Worm (Caenorhabditis elegans) whole organism, L1 larva: ENCODE measurements around the gene gnrr-5.
A peak's percentile ranks its signal among the peaks of the same experiment; 100 is the strongest.

Experiments
- C16A3.4 ChIP-seq: fragments of 150-350 bp; optimal IDR thresholded peaks from 2 replicates; lab custom pipeline; 2014; ENCODE audit warnings: missing biosample characterization, missing genetic modification characterization
- Y116A8C.19 ChIP-seq: sonication (generic microtip); optimal IDR thresholded peaks from 2 replicates; lab custom pipeline; 2016; ENCODE audit warnings: missing compliant biosample characterization, missing genetic modification characterization, borderline replicate concordance
- aha-1 ChIP-seq: fragments of 150-350 bp; optimal IDR thresholded peaks from 2 replicates; lab custom pipeline; 2014; ENCODE audit warnings: missing biosample characterization, missing genetic modification characterization
- aly-2 ChIP-seq: fragments of 150-350 bp; optimal IDR thresholded peaks from 2 replicates; lab custom pipeline; 2014; ENCODE audit warnings: missing biosample characterization, missing genetic modification characterization
- blmp-1 ChIP-seq: fragments of 150-350 bp; optimal IDR thresholded peaks from 2 replicates; lab custom pipeline; 2014; ENCODE audit warnings: missing biosample characterization, missing genetic modification characterization
- ceh-8 ChIP-seq: fragments of 200-800 bp; sonication (Bioruptor generic); optimal IDR thresholded peaks from 2 replicates; lab custom pipeline; 2018; ENCODE audit warnings: mild to moderate bottlenecking, missing genetic modification characterization, moderate library complexity, missing compliant biosample characterization
- ceh-90 ChIP-seq: sonication (generic microtip); optimal IDR thresholded peaks from 2 replicates; lab custom pipeline; 2016; ENCODE audit warnings: missing genetic modification characterization, missing compliant biosample characterization
- dpl-1 ChIP-seq, 3 experiments: fragments of 150-350 bp in 2 of 3; sonication (generic microtip) in 1 of 3; optimal IDR thresholded peaks; 2 replicates each; lab custom pipeline; 2014 to 2017; ENCODE audit warnings: missing biosample characterization in 3 of 3, missing genetic modification characterization in 3 of 3, missing genetic modification reagents in 3 of 3
- dsc-1 ChIP-seq: sonication (generic microtip); optimal IDR thresholded peaks from 2 replicates; lab custom pipeline; 2016; ENCODE audit warnings: mild to moderate bottlenecking, missing genetic modification characterization, missing compliant biosample characterization
- efl-1 ChIP-seq, 4 experiments: fragments of 150-350 bp; optimal IDR thresholded peaks in 3 of 4; peaks in 1 of 4; 1 replicate in 1 of 4; 2 replicates in 3 of 4; lab custom pipeline; 2014; ENCODE audit warnings: missing biosample characterization in 2 of 4, missing genetic modification characterization in 2 of 4, missing genetic modification reagents in 2 of 4
- egl-27 ChIP-seq, 2 experiments: fragments of 150-350 bp in 1 of 2; sonication (generic microtip); optimal IDR thresholded peaks; 3 replicates each; lab custom pipeline; 2017 to 2018; ENCODE audit warnings: missing biosample characterization in 2 of 2, missing genetic modification characterization in 2 of 2, missing genetic modification reagents in 2 of 2
- ets-5 ChIP-seq: fragments of 200-800 bp; sonication (Bioruptor generic); IDR thresholded peaks from 2 replicates; pipeline ENCODE4 v1.3.6; 2022; ENCODE audit warnings: missing genetic modification characterization, missing compliant biosample characterization
- fkh-10 ChIP-seq: sonication (generic microtip); optimal IDR thresholded peaks from 2 replicates; lab custom pipeline; 2017; ENCODE audit warnings: missing biosample characterization, missing genetic modification reagents, missing genetic modification characterization
- hlh-4 ChIP-seq: sonication (generic microtip); optimal IDR thresholded peaks from 2 replicates; lab custom pipeline; 2016; ENCODE audit warnings: mild to moderate bottlenecking, missing genetic modification characterization, missing compliant biosample characterization
- irx-1 ChIP-seq: sonication (generic microtip); optimal IDR thresholded peaks from 2 replicates; lab custom pipeline; 2016; ENCODE audit warnings: missing genetic modification characterization, missing compliant biosample characterization
- jun-1 ChIP-seq: fragments of 150-350 bp; optimal IDR thresholded peaks from 2 replicates; lab custom pipeline; 2014; ENCODE audit warnings: missing biosample characterization, missing genetic modification reagents, missing genetic modification characterization
- lin-35 ChIP-seq, 2 experiments: fragments of 150-350 bp; optimal IDR thresholded peaks; 2 replicates each; lab custom pipeline; 2014; ENCODE audit warnings: missing biosample characterization in 2 of 2, missing genetic modification characterization in 2 of 2, missing genetic modification reagents in 2 of 2
- lin-39 ChIP-seq: fragments of 150-350 bp; optimal IDR thresholded peaks from 2 replicates; lab custom pipeline; 2014; ENCODE audit warnings: missing biosample characterization, missing genetic modification reagents, missing genetic modification characterization
- lsy-2 ChIP-seq, 2 experiments: fragments of 150-350 bp; optimal IDR thresholded peaks; 2 replicates each; lab custom pipeline; 2014; ENCODE audit warnings: missing biosample characterization in 2 of 2, missing genetic modification characterization in 2 of 2
- mep-1 ChIP-seq: fragments of 150-350 bp; optimal IDR thresholded peaks from 2 replicates; lab custom pipeline; 2014; ENCODE audit warnings: missing biosample characterization, missing genetic modification characterization
- nhr-11 ChIP-seq: fragments of 150-350 bp; optimal IDR thresholded peaks from 2 replicates; lab custom pipeline; 2014; ENCODE audit warnings: missing biosample characterization, missing genetic modification characterization
- nhr-20 ChIP-seq: sonication (generic microtip); optimal IDR thresholded peaks from 2 replicates; lab custom pipeline; 2016; ENCODE audit warnings: mild to moderate bottlenecking, missing genetic modification characterization, missing compliant biosample characterization
- nhr-237 ChIP-seq: fragments of 150-350 bp; optimal IDR thresholded peaks from 2 replicates; lab custom pipeline; 2014; ENCODE audit warnings: missing biosample characterization, missing genetic modification characterization
- nhr-47 ChIP-seq: sonication (generic microtip); optimal IDR thresholded peaks from 2 replicates; lab custom pipeline; 2016; ENCODE audit warnings: mild to moderate bottlenecking, missing genetic modification characterization, moderate library complexity, missing compliant biosample characterization
- pag-3 ChIP-seq: sonication (generic microtip); optimal IDR thresholded peaks from 2 replicates; lab custom pipeline; 2017; ENCODE audit warnings: missing genetic modification characterization, mild to moderate bottlenecking, missing compliant biosample characterization, antibody characterized with exemption, borderline replicate concordance; ENCODE audit not compliant: insufficient read depth
- snpc-4 ChIP-seq: fragments of 150-350 bp; optimal IDR thresholded peaks from 2 replicates; lab custom pipeline; 2014; ENCODE audit warnings: missing biosample characterization, missing genetic modification characterization
- sup-37 ChIP-seq: fragments of 200-800 bp; sonication (Bioruptor generic); optimal IDR thresholded peaks from 2 replicates; lab custom pipeline; 2018; ENCODE audit warnings: mild to moderate bottlenecking, missing genetic modification characterization, missing compliant biosample characterization
- tlp-1 ChIP-seq: fragments of 150-350 bp; optimal IDR thresholded peaks from 2 replicates; lab custom pipeline; 2014; ENCODE audit warnings: missing biosample characterization, missing genetic modification characterization

gnrr-5 gene

DNA sequence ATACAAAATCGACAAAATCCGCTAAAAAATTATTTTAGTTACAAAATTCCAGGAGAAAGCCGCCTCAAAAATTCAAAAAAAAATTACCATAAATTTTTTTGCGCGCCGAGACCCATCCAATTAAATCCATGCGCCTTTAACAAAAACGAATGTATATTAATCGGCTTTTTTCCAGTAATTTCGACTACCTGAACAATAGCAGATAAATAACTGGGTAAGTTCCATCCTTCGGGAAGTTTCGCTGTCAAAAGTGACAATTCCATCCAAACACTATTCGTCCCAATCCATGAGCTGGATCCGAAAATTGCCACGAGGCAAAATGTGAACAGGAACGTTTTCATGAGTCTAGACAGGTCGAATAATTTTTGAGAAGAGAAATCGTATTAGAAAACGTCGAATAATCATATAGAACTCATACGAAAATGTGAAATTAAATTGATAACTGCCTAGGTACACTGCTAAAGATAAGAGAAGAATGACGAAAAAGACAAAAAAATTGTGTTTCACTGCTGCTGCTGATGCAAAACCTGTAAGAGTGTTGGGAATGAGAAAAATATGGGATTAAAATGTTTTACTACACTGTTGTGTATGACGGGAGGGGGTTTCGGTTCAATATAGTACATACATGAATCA, 11.7 kb downstream of the gnrr-5 start, which contains the start of gene rft-1:
Gene rft-1 (minus strand): TSS at position 475 of the 633 bp plus-strand sequence.
- TF ChIP-seq nhr-20 (tag; lab: Kevin White, UChicago), result peak; percentile 23
- no peak for TF ChIP-seq lin-39
- no peak for TF ChIP-seq efl-1 (optimal IDR thresholded peaks at IDR 0.05; lab: Kevin White, UChicago)
- TF ChIP-seq efl-1 (GFP tag; optimal IDR thresholded peaks at IDR 0.05 in 1 of 2; lab: Kevin White, UChicago), result peak in 1 of 2 experiments; percentile 88
- peak in 1 of 2 experiments; percentile 21 for TF ChIP-seq lin-35 (GFP tag; optimal IDR thresholded peaks at IDR 0.05; lab: Kevin White, UChicago)

DNA sequence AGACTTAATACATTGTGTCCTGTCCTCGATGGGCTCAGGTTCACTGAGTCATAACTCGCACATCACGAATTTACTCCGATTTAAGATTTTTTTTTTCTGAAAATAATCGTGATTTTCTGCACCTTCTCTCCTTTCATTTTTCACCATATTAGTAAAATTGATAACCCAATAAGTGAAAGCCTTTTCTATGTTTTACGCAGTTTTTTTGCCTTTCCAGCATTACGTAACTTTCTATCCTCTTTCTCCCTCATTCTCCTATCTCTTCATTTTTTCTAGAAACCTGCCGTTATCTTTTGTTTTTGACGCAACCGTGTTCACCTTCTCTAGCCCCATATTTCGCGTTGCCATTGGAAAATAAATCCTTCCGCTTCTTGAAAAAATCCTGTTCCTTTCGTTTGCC, 17.3 kb downstream of the gnrr-5 start:
- TF ChIP-seq aha-1 (tag; lab: Kevin White, UChicago) (no peak), blmp-1 (tag; lab: Kevin White, UChicago) (peak; percentile 59), hlh-4 (tag; lab: Kevin White, UChicago) (no peak)
- TF ChIP-seq, all 84 proteins: peak for 1

DNA sequence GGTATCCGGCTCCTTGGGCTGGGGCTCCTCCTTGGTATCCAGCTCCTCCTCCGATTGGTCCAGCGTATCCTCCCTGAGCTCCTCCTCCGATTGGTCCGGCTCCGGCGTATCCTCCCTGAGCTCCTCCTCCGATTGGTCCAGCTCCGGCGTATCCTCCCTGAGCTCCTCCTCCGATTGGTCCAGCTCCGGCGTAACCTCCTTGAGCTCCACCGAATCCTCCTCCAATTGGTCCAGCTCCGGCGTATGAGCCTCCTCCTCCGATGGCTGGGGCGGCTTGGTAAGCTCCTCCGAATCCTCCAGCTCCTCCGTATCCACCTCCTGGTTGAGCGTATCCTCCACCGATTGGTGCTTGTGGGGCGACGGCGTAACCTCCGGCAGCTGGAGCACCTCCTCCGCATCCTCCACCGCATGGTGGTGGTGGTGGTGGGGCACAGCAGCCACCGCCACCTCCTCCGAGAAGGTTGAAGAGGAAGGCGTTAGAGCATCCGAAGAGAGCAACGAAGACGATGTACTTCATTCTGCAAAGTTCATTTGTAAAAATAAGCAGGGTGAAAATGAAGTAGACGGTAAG, 19.0 kb downstream of the gnrr-5 start, which contains the start of gene Y47D7A.13:
Gene Y47D7A.13 (minus strand): TSS at position 517 of the 571 bp plus-strand sequence.
- TF ChIP-seq blmp-1 (tag; lab: Kevin White, UChicago), result no peak
- peak; percentile 52 for TF ChIP-seq ceh-8 (GFP tag; lab: Kevin White, UChicago)
- no peak for TF ChIP-seq lin-39

DNA sequence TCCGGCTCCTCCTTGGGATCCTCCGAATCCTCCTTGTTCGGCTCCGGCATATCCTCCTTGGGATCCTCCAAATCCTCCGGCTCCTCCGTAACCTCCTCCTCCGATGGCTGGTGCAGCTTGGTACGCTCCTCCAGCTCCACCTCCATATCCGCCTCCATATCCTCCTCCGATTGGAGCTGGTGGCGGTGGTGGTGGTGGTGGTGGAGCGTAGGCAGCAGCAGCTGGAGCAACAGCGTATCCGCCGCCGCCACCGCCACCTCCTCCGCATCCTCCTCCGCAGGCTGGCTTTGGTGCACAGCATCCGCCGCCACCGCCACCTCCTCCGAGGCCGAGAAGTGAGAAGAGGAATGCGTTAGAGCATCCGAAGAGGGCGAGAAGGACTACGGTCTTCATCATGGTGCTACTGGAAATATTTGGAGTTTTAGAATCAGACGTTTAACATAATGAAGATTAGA, 21.7 kb downstream of the gnrr-5 start, which contains the start of gene Y47D7A.15:
Gene Y47D7A.15 (minus strand): TSS at position 405 of the 455 bp plus-strand sequence.
- TF ChIP-seq ceh-90 (tag; lab: Kevin White, UChicago), result no peak
- no peak for TF ChIP-seq egl-27 (tag; optimal IDR thresholded peaks at IDR 0.05; lab: Kevin White, UChicago)
- no peak for TF ChIP-seq C16A3.4 (tag; lab: Kevin White, UChicago)
- peak; percentile 62 for TF ChIP-seq ceh-8 (GFP tag; lab: Kevin White, UChicago)

DNA sequence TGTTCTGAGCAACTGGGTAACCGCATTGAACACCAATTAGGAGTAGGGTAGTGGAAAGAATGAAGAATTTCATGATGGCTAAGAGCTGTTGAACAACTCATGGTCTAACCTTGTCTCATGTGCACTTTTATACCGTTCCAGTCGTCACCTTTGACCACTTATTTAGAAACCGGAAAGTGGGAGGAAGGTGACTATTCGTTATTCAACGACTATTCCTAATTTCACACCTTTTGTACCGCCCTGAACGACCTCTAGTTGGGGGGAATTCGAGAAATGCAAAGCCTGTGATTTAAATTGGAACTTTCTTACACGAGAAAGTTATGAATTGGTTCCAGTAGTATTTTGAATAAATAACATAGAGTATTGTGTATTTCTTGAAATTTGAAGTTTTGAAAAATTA, 25.0 kb downstream of the gnrr-5 start, which contains the start of gene Y47D7A.12:
Gene Y47D7A.12 (minus strand): TSS at position 101 of the 400 bp plus-strand sequence.
- TF ChIP-seq dpl-1 (GFP tag; optimal IDR thresholded peaks at IDR 0.05; lab: Kevin White, UChicago), result no peak
- no peak for TF ChIP-seq nhr-11
- no peak for TF ChIP-seq blmp-1 (tag; lab: Kevin White, UChicago)
- no peak for TF ChIP-seq ceh-8 (GFP tag; lab: Kevin White, UChicago)

DNA sequence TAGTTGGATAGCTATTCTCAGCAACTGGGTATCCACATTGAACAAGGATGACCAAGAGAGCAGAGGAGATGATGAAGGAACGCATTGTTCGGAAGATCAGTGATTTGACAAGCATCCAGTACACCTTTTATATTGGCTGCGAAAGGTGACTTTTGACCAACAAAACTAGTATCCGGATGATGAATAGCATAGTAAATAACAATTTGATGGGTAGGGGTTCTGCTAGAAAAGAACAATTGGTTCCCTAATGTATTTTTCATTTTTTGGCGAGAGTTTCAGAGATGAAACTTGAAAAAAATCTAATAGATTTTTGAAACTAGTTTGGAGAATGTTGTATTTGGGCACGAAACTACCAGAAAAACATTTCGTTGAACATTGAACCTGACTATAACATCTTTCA, 26.3 kb downstream of the gnrr-5 start, which contains the start of gene Y47D7A.11:
Gene Y47D7A.11 (minus strand): TSS at position 101 of the 400 bp plus-strand sequence.
- TF ChIP-seq blmp-1 (tag; lab: Kevin White, UChicago), result no peak
- TF ChIP-seq aly-2 (tag; lab: Kevin White, UChicago), result no peak
- TF ChIP-seq fkh-10 (GFP tag; lab: Kevin White, UChicago), result no peak
- TF ChIP-seq mep-1, result no peak
- no peak for TF ChIP-seq C16A3.4 (tag; lab: Kevin White, UChicago)
- TF ChIP-seq nhr-47, result no peak

DNA sequence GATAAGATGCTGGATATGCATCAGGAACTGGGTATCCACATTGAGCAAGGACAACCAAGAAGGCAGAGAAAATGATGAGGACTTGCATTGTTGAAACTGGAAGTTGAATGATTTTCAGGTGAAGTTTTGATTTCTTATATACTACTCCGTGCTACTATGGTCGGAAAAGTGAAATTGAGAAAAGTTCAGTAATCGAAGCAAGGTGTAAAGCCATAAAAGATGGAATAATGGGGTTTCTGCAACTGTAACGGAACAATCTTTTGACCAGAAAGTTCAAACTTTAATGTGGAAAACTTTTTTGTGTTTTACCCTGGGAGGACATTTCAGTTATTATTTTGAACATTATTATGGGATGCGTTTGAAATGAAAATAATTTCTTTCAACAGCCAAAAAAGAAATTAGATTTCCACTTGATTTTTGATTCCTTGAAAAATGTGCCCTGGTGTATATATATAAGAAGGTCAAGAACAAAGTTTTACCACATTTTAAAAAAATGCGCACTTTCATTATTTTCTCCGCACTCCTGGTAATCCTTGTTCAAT, 30.6 kb downstream of the gnrr-5 start, which contains the start of the genes Y47D7A.9 and Y47D7A.19:
Gene Y47D7A.9 (minus strand): TSS at position 101 of the 542 bp plus-strand sequence.
Gene Y47D7A.19 (plus strand): TSS at position 492 of the 542 bp plus-strand sequence.
- TF ChIP-seq tlp-1, result no peak
- TF ChIP-seq jun-1 (tag; lab: Kevin White, UChicago), result no peak
- no peak for TF ChIP-seq lsy-2 (tag; optimal IDR thresholded peaks at IDR 0.05; lab: Kevin White, UChicago)
- TF ChIP-seq Y116A8C.19 (tag; lab: Kevin White, UChicago), result no peak
- TF ChIP-seq ets-5 (GFP tag; lab: Robert Waterston, UW), result no peak
- no peak for TF ChIP-seq nhr-237 (tag; lab: Kevin White, UChicago)
- TF ChIP-seq blmp-1 (tag; lab: Kevin White, UChicago), result no peak
- no peak for TF ChIP-seq snpc-4 (tag; lab: Kevin White, UChicago)
- TF ChIP-seq irx-1, result no peak
- no peak for TF ChIP-seq pag-3
- no peak for TF ChIP-seq dsc-1 (tag; lab: Kevin White, UChicago)
- TF ChIP-seq dpl-1 (GFP tag; optimal IDR thresholded peaks at IDR 0.05; lab: Kevin White, UChicago), result no peak
- no peak for TF ChIP-seq sup-37 (GFP tag; lab: Kevin White, UChicago)
